Fruit fly (Drosophila melanogaster) whole organism, pupa: ENCODE measurements around the gene Charon.

ENCODE experiments used
- CG10348 ChIP-seq: fragments of 200-800 bp; sonication (Bioruptor generic); IDR thresholded peaks from 2 replicates; pipeline ENCODE4 v1.3.6; 2022; ENCODE audit warnings: missing biosample characterization, missing genetic modification characterization
- CG12605 ChIP-seq: fragments of 200-800 bp; sonication (Bioruptor generic); IDR thresholded peaks from 2 replicates; pipeline ENCODE4 v1.3.6; 2022; ENCODE audit warnings: missing biosample characterization, missing genetic modification characterization
- CG15710 ChIP-seq: fragments of 200-800 bp; sonication (Bioruptor generic); optimal IDR thresholded peaks from 2 replicates; lab custom pipeline; 2018; ENCODE audit warnings: missing biosample characterization, mild to moderate bottlenecking, missing genetic modification characterization, moderate library complexity
- CG17806 ChIP-seq: fragments of 200-800 bp; sonication (Bioruptor generic); optimal IDR thresholded peaks from 2 replicates; lab custom pipeline; 2018; ENCODE audit warnings: missing biosample characterization, mild to moderate bottlenecking, missing genetic modification characterization, moderate library complexity
- CG34367 ChIP-seq: fragments of 200-800 bp; sonication (Bioruptor generic); optimal IDR thresholded peaks from 2 replicates; lab custom pipeline; 2018; ENCODE audit warnings: missing biosample characterization, mild to moderate bottlenecking, missing genetic modification characterization
- EcR ChIP-seq: fragments of 200-800 bp; sonication (Bioruptor generic); optimal IDR thresholded peaks from 3 replicates; lab custom pipeline; 2019; ENCODE audit warnings: missing biosample characterization, missing genetic modification characterization, mild to moderate bottlenecking, moderate library complexity, missing genetic modification reagents
- Ets98B ChIP-seq: fragments of 200-800 bp; sonication (Bioruptor generic); IDR thresholded peaks from 2 replicates; pipeline ENCODE4 v1.3.6; 2022; ENCODE audit warnings: missing biosample characterization, missing genetic modification characterization
- Pif1A ChIP-seq: fragments of 200-800 bp; sonication (Bioruptor generic); optimal IDR thresholded peaks from 3 replicates; lab custom pipeline; 2016; ENCODE audit warnings: missing biosample characterization, missing genetic modification characterization
- gl ChIP-seq: fragments of 200-800 bp; sonication (Bioruptor generic); optimal IDR thresholded peaks from 2 replicates; lab custom pipeline; 2018; ENCODE audit warnings: missing biosample characterization, mild to moderate bottlenecking, missing genetic modification characterization

dm6 chr2L:1214465-1214864, 41.9 kb upstream of the Charon start:
- TF ChIP-seq CG15710 (no peak), CG10348 (no peak), CG34367 (no peak), gl (no peak), CG17806 (tag; lab: Kevin White, UChicago) (no peak), Ets98B (GFP tag; lab: Robert Waterston, UW) (no peak), Pif1A (GFP tag; lab: Kevin White, UChicago) (no peak), CG12605 (GFP tag; lab: Robert Waterston, UW) (no peak), EcR (GFP tag; lab: Kevin White, UChicago) (no peak)
